Fruit fly (Drosophila melanogaster) whole organism, embryonic: ENCODE results near the gene CG12362.
A peak's percentile ranks its signal among the peaks of the same experiment; 100 is the strongest.

ENCODE experiments used
- Asciz ChIP-seq: fragments of 200-800 bp; sonication (Bioruptor generic); optimal IDR thresholded peaks from 2 replicates; lab custom pipeline; 2017; ENCODE audit warnings: missing biosample characterization, mild to moderate bottlenecking, missing genetic modification characterization, missing genetic modification reagents
- Atf3 ChIP-seq: fragments of 200-800 bp; sonication (Bioruptor generic); optimal IDR thresholded peaks from 3 replicates; lab custom pipeline; 2016; ENCODE audit warnings: missing biosample characterization, missing genetic modification characterization
- CG10147 ChIP-seq: fragments of 200-800 bp; sonication (Bioruptor generic); optimal IDR thresholded peaks from 2 replicates; lab custom pipeline; 2019; ENCODE audit warnings: missing biosample characterization, mild to moderate bottlenecking, missing genetic modification characterization, moderate library complexity
- CG10979 ChIP-seq: fragments of 200-800 bp; sonication (Bioruptor generic); optimal IDR thresholded peaks from 2 replicates; lab custom pipeline; 2018; ENCODE audit warnings: missing biosample characterization, mild to moderate bottlenecking, missing genetic modification characterization, moderate library complexity
- CG11560 ChIP-seq: fragments of 200-800 bp; sonication (Bioruptor generic); IDR thresholded peaks from 3 replicates; pipeline ENCODE4 v1.3.6; 2022; ENCODE audit warnings: missing biosample characterization, missing genetic modification characterization
- CG12071 ChIP-seq: fragments of 200-800 bp; sonication (Bioruptor generic); optimal IDR thresholded peaks from 3 replicates; lab custom pipeline; 2018; ENCODE audit warnings: missing biosample characterization, mild to moderate bottlenecking, missing genetic modification characterization
- CG14965 ChIP-seq: fragments of 200-800 bp; sonication (Bioruptor generic); optimal IDR thresholded peaks from 2 replicates; lab custom pipeline; 2016; ENCODE audit warnings: missing biosample characterization, missing genetic modification characterization, borderline replicate concordance
- CG15011 ChIP-seq: fragments of 200-800 bp; sonication (Bioruptor generic); optimal IDR thresholded peaks from 3 replicates; lab custom pipeline; 2018; ENCODE audit warnings: missing biosample characterization, mild to moderate bottlenecking, missing genetic modification characterization
- CG15514 ChIP-seq: fragments of 200-800 bp; sonication (Bioruptor generic); optimal IDR thresholded peaks from 3 replicates; lab custom pipeline; 2017; ENCODE audit warnings: missing biosample characterization, missing genetic modification characterization, mild to moderate bottlenecking, moderate library complexity, missing genetic modification reagents
- CG17802 ChIP-seq: fragments of 200-800 bp; sonication (Bioruptor generic); optimal IDR thresholded peaks from 2 replicates; lab custom pipeline; 2018; ENCODE audit warnings: missing biosample characterization, mild to moderate bottlenecking, missing genetic modification characterization, moderate library complexity
- CG1792 ChIP-seq: fragments of 200-800 bp; sonication (Bioruptor generic); optimal IDR thresholded peaks from 2 replicates; lab custom pipeline; 2016; ENCODE audit warnings: missing biosample characterization, missing genetic modification characterization
- CG1832 ChIP-seq: fragments of 200-800 bp; sonication (Bioruptor generic); optimal IDR thresholded peaks from 2 replicates; lab custom pipeline; 2017; ENCODE audit warnings: missing biosample characterization, mild to moderate bottlenecking, missing genetic modification characterization, inconsistent platforms
- CG2202 ChIP-seq: fragments of 200-800 bp; sonication (Bioruptor generic); optimal IDR thresholded peaks from 2 replicates; lab custom pipeline; 2018; ENCODE audit warnings: missing biosample characterization, mild to moderate bottlenecking, missing genetic modification characterization
- CG3281 ChIP-seq: fragments of 200-800 bp; sonication (Bioruptor generic); optimal IDR thresholded peaks from 3 replicates; lab custom pipeline; 2017; ENCODE audit warnings: missing biosample characterization, mild to moderate bottlenecking, missing genetic modification characterization
- CG3995 ChIP-seq: fragments of 200-800 bp; sonication (Bioruptor generic); optimal IDR thresholded peaks from 3 replicates; lab custom pipeline; 2016; ENCODE audit warnings: missing biosample characterization, missing genetic modification characterization
- CG4328 ChIP-seq: fragments of 200-800 bp; sonication (Bioruptor generic); optimal IDR thresholded peaks from 3 replicates; lab custom pipeline; 2017; ENCODE audit warnings: missing biosample characterization, missing genetic modification reagents, missing genetic modification characterization
- CG4360 ChIP-seq: fragments of 200-800 bp; sonication (Bioruptor generic); IDR thresholded peaks from 2 replicates; pipeline ENCODE4 v1.3.6; 2022; ENCODE audit warnings: missing biosample characterization, missing genetic modification characterization
- CG7271 ChIP-seq: fragments of 200-800 bp; sonication (Bioruptor generic); optimal IDR thresholded peaks from 2 replicates; lab custom pipeline; 2018; ENCODE audit warnings: missing biosample characterization, mild to moderate bottlenecking, missing genetic modification characterization, moderate library complexity
- CG9817 ChIP-seq: fragments of 200-800 bp; sonication (Bioruptor generic); optimal IDR thresholded peaks from 2 replicates; lab custom pipeline; 2018; ENCODE audit warnings: missing biosample characterization, mild to moderate bottlenecking, missing genetic modification characterization, moderate library complexity
- CkIIα-i1 ChIP-seq: fragments of 200-800 bp; sonication (Bioruptor generic); IDR thresholded peaks from 2 replicates; pipeline ENCODE4 v1.3.6; 2022; ENCODE audit warnings: missing biosample characterization, missing genetic modification characterization
- Dll ChIP-seq: fragments of 200-800 bp; sonication (Bioruptor generic); IDR thresholded peaks from 4 replicates; pipeline ENCODE4 v1.3.6; 2022; ENCODE audit warnings: missing biosample characterization, missing genetic modification characterization; ENCODE audit not compliant: partially characterized antibody
- HLH3B ChIP-seq: fragments of 200-800 bp; sonication (Bioruptor generic); IDR thresholded peaks from 2 replicates; pipeline ENCODE4 v1.3.6; 2022; ENCODE audit warnings: missing biosample characterization, missing genetic modification characterization
- Lim3 ChIP-seq: fragments of 200-800 bp; sonication (Bioruptor generic); IDR thresholded peaks from 2 replicates; pipeline ENCODE4 v1.3.6; 2022; ENCODE audit warnings: missing biosample characterization, missing genetic modification characterization
- MESR4 ChIP-seq: fragments of 200-800 bp; sonication (Bioruptor generic); optimal IDR thresholded peaks from 2 replicates; lab custom pipeline; 2018; ENCODE audit warnings: missing biosample characterization, mild to moderate bottlenecking, missing genetic modification characterization, moderate library complexity
- Mrtf ChIP-seq: fragments of 200-800 bp; sonication (Bioruptor generic); IDR thresholded peaks from 3 replicates; pipeline ENCODE4 v1.3.6; 2022; ENCODE audit warnings: missing biosample characterization, missing genetic modification characterization
- Rx ChIP-seq: fragments of 200-800 bp; sonication (Bioruptor generic); IDR thresholded peaks from 2 replicates; pipeline ENCODE4 v1.3.6; 2022; ENCODE audit warnings: missing biosample characterization, missing genetic modification characterization
- Side ChIP-seq: fragments of 200-800 bp; sonication (Bioruptor generic); optimal IDR thresholded peaks from 2 replicates; lab custom pipeline; 2016; ENCODE audit warnings: missing biosample characterization, missing genetic modification characterization
- Sry-δ ChIP-seq: fragments of 200-800 bp; sonication (Bioruptor generic); optimal IDR thresholded peaks from 2 replicates; lab custom pipeline; 2016; ENCODE audit warnings: missing biosample characterization, missing genetic modification characterization
- Xrp1 ChIP-seq: fragments of 200-800 bp; sonication (Bioruptor generic); IDR thresholded peaks from 2 replicates; pipeline ENCODE4 v1.3.6; 2022; ENCODE audit warnings: missing biosample characterization, missing genetic modification characterization
- ab ChIP-seq: fragments of 200-800 bp; sonication (Bioruptor generic); optimal IDR thresholded peaks from 2 replicates; lab custom pipeline; 2016; ENCODE audit warnings: missing biosample characterization, missing genetic modification characterization
- cato ChIP-seq: fragments of 200-800 bp; sonication (Bioruptor generic); optimal IDR thresholded peaks from 2 replicates; lab custom pipeline; 2016; ENCODE audit warnings: missing biosample characterization, missing genetic modification characterization, borderline replicate concordance
- crc ChIP-seq: fragments of 200-800 bp; sonication (Bioruptor generic); optimal IDR thresholded peaks from 2 replicates; lab custom pipeline; 2016; ENCODE audit warnings: missing biosample characterization, missing genetic modification characterization
- crol ChIP-seq: fragments of 200-800 bp; sonication (Bioruptor generic); IDR thresholded peaks from 2 replicates; pipeline ENCODE4 v1.3.6; 2022; ENCODE audit warnings: missing biosample characterization, missing genetic modification characterization
- da ChIP-seq: fragments of 200-800 bp; sonication (Bioruptor generic); optimal IDR thresholded peaks from 2 replicates; lab custom pipeline; 2016; ENCODE audit warnings: missing biosample characterization, missing genetic modification characterization
- dan ChIP-seq: fragments of 200-800 bp; sonication (Bioruptor generic); IDR thresholded peaks from 2 replicates; pipeline ENCODE4 v1.3.6; 2022; ENCODE audit warnings: missing biosample characterization, missing genetic modification characterization
- ewg ChIP-seq: fragments of 200-800 bp; sonication (Bioruptor generic); optimal IDR thresholded peaks from 3 replicates; lab custom pipeline; 2017; ENCODE audit warnings: mild to moderate bottlenecking, missing biosample characterization, missing genetic modification reagents, missing genetic modification characterization
- fd3F ChIP-seq: fragments of 200-800 bp; sonication (Bioruptor generic); optimal IDR thresholded peaks from 2 replicates; lab custom pipeline; 2018; ENCODE audit warnings: missing biosample characterization, mild to moderate bottlenecking, missing genetic modification characterization, moderate library complexity
- fd96Cb ChIP-seq: fragments of 200-800 bp; sonication (Bioruptor generic); optimal IDR thresholded peaks from 2 replicates; lab custom pipeline; 2018; ENCODE audit warnings: missing biosample characterization, mild to moderate bottlenecking, missing genetic modification characterization, moderate library complexity
- fru ChIP-seq: fragments of >200 bp; optimal IDR thresholded peaks from 2 replicates; lab custom pipeline; 2017
- hbn ChIP-seq: fragments of 200-800 bp; sonication (Bioruptor generic); IDR thresholded peaks from 2 replicates; pipeline ENCODE4 v1.3.6; 2022; ENCODE audit warnings: missing biosample characterization, missing genetic modification characterization; ENCODE audit not compliant: partially characterized antibody
- her ChIP-seq: fragments of 200-800 bp; sonication (Bioruptor generic); optimal IDR thresholded peaks from 2 replicates; lab custom pipeline; 2016; ENCODE audit warnings: missing biosample characterization, missing genetic modification characterization
- jing ChIP-seq: fragments of 200-800 bp; sonication (Bioruptor generic); optimal IDR thresholded peaks from 2 replicates; lab custom pipeline; 2018; ENCODE audit warnings: missing biosample characterization, mild to moderate bottlenecking, missing genetic modification characterization
- ken ChIP-seq: fragments of 200-800 bp; sonication (Bioruptor generic); IDR thresholded peaks from 3 replicates; pipeline ENCODE4 v1.3.6; 2022; ENCODE audit warnings: missing biosample characterization, missing genetic modification characterization
- knrl ChIP-seq: fragments of 200-800 bp; sonication (Bioruptor generic); IDR thresholded peaks from 3 replicates; pipeline ENCODE4 v1.3.6; 2022; ENCODE audit warnings: missing biosample characterization, missing genetic modification characterization; ENCODE audit not compliant: partially characterized antibody
- mirr ChIP-seq: fragments of 200-800 bp; sonication (Bioruptor generic); optimal IDR thresholded peaks from 3 replicates; lab custom pipeline; 2018; ENCODE audit warnings: missing biosample characterization, mild to moderate bottlenecking, missing genetic modification characterization
- org-1 ChIP-seq: fragments of 200-800 bp; sonication (Bioruptor generic); optimal IDR thresholded peaks from 2 replicates; lab custom pipeline; 2017; ENCODE audit warnings: missing biosample characterization, missing genetic modification characterization
- otp ChIP-seq: fragments of 200-800 bp; sonication (Bioruptor generic); IDR thresholded peaks from 3 replicates; pipeline ENCODE4, ENCODE4 v1.3.6; 2022; ENCODE audit warnings: missing biosample characterization, missing genetic modification characterization
- repo ChIP-seq: fragments of 200-800 bp; sonication (Bioruptor generic); optimal IDR thresholded peaks from 2 replicates; lab custom pipeline; 2016; ENCODE audit warnings: missing biosample characterization, missing genetic modification characterization
- sd ChIP-seq: fragments of 200-800 bp; sonication (Bioruptor generic); optimal IDR thresholded peaks from 3 replicates; lab custom pipeline; 2018; ENCODE audit warnings: missing biosample characterization, mild to moderate bottlenecking, missing genetic modification characterization, moderate library complexity
- sisA ChIP-seq: fragments of 200-800 bp; sonication (Bioruptor generic); IDR thresholded peaks from 2 replicates; pipeline ENCODE4 v1.3.6; 2022; ENCODE audit warnings: missing biosample characterization, missing genetic modification characterization
- unpg ChIP-seq: fragments of 200-800 bp; sonication (Bioruptor generic); optimal IDR thresholded peaks from 3 replicates; lab custom pipeline; 2018; ENCODE audit warnings: missing biosample characterization, mild to moderate bottlenecking, missing genetic modification characterization, moderate library complexity
- zfh2 ChIP-seq: fragments of 200-800 bp; sonication (Bioruptor generic); optimal IDR thresholded peaks from 2 replicates; lab custom pipeline; 2016; ENCODE audit warnings: missing biosample characterization, missing genetic modification characterization

Gene CG12362

dm6 chr3L:10428027-10428426 lies 15.4 kb downstream of the CG12362 start (continued):
- TF ChIP-seq CG1792 (GFP tag; lab: Kevin White, UChicago) (no peak), dan (no peak), CG2202 (no peak), fd3F (no peak), CG9817 (tag; lab: Kevin White, UChicago) (no peak), Rx (GFP tag; lab: Robert Waterston, UW) (no peak; the same call in 1 of the 2 replicates), MESR4 (GFP tag; lab: Kevin White, UChicago) (no peak), Xrp1 (GFP tag; lab: Robert Waterston, UW) (peak; percentile 37; the same call in 1 of the 2 replicates), Asciz (peak; percentile 27), otp (GFP tag; lab: Robert Waterston, UW) (no peak), CG4360 (no peak), hbn (GFP tag; lab: Robert Waterston, UW) (no peak), da (GFP tag; lab: Kevin White, UChicago) (no peak), Dll (GFP tag; lab: Robert Waterston, UW) (no peak), CG7271 (tag; lab: Kevin White, UChicago) (no peak), fru (lab: Kevin White, UChicago) (no peak), jing (no peak), CG3995 (GFP tag; lab: Kevin White, UChicago) (no peak), CkIIα-i1 (GFP tag; lab: Robert Waterston, UW) (no peak), CG4328 (GFP tag; lab: Kevin White, UChicago) (no peak), zfh2 (GFP tag; lab: Kevin White, UChicago) (no peak), CG11560 (tag; lab: Robert Waterston, UW) (no peak), ewg (peak; percentile 44), ab (no peak), CG14965 (GFP tag; lab: Kevin White, UChicago) (no peak), ken (GFP tag; lab: Robert Waterston, UW) (peak; percentile 38; the same call in 1 of the 3 replicates), Side (GFP tag; lab: Kevin White, UChicago) (no peak), repo (GFP tag; lab: Kevin White, UChicago) (no peak), CG1832 (GFP tag; lab: Kevin White, UChicago) (no peak), CG15011 (no peak), sisA (GFP tag; lab: Robert Waterston, UW) (no peak), Mrtf (GFP tag; lab: Robert Waterston, UW) (no peak), her (GFP tag; lab: Kevin White, UChicago) (no peak), CG3281 (GFP tag; lab: Kevin White, UChicago) (no peak), cato (no peak), crol (GFP tag; lab: Robert Waterston, UW) (no peak), org-1 (GFP tag; lab: Kevin White, UChicago) (no peak), CG10147 (GFP tag; lab: Kevin White, UChicago) (no peak), Lim3 (GFP tag; lab: Robert Waterston, UW) (no peak), CG10979 (tag; lab: Kevin White, UChicago) (peak; percentile 66), fd96Cb (peak; percentile 57), Atf3 (GFP tag; lab: Kevin White, UChicago) (no peak), knrl (GFP tag; lab: Robert Waterston, UW) (no peak), mirr (GFP tag; lab: Kevin White, UChicago) (no peak), crc (GFP tag; lab: Kevin White, UChicago) (no peak), Sry-δ (GFP tag; lab: Kevin White, UChicago) (no peak), sd (tag; lab: Kevin White, UChicago) (peak; percentile 76), CG17802 (peak; percentile 28), CG12071 (GFP tag; lab: Kevin White, UChicago) (no peak), CG15514 (GFP tag; lab: Kevin White, UChicago) (no peak), HLH3B (GFP tag; lab: Robert Waterston, UW) (peak; percentile 36; the same call in 1 of the 2 replicates), unpg (GFP tag; lab: Kevin White, UChicago) (peak; percentile 68)
